Worm (Caenorhabditis elegans) whole organism, late embryonic: ENCODE results near the gene ced-7.

ENCODE experiments used
- C08G9.2 ChIP-seq: sonication (generic microtip); optimal IDR thresholded peaks from 2 replicates; lab custom pipeline; 2016; ENCODE audit warnings: mild to moderate bottlenecking, missing genetic modification characterization, moderate library complexity, missing compliant biosample characterization
- C38D4.7 ChIP-seq: fragments of 200-800 bp; sonication (Bioruptor generic); optimal IDR thresholded peaks from 2 replicates; lab custom pipeline; 2018; ENCODE audit warnings: mild to moderate bottlenecking, missing genetic modification characterization, moderate library complexity, missing compliant biosample characterization
- ceh-18 ChIP-seq: sonication (generic microtip); optimal IDR thresholded peaks from 2 replicates; lab custom pipeline; 2016; ENCODE audit warnings: missing genetic modification characterization, missing compliant biosample characterization
- dmd-4 ChIP-seq: sonication (generic microtip); optimal IDR thresholded peaks from 2 replicates; lab custom pipeline; 2016; ENCODE audit warnings: borderline replicate concordance, missing genetic modification characterization, missing compliant biosample characterization
- mec-3 ChIP-seq: sonication (generic microtip); optimal IDR thresholded peaks from 2 replicates; lab custom pipeline; 2016; ENCODE audit warnings: borderline replicate concordance, missing genetic modification characterization, missing compliant biosample characterization
- nhr-232 ChIP-seq: sonication (generic microtip); optimal IDR thresholded peaks from 2 replicates; lab custom pipeline; 2016; ENCODE audit warnings: missing genetic modification characterization, missing compliant biosample characterization
- pha-4 ChIP-seq: fragments of 150-350 bp; optimal IDR thresholded peaks from 2 replicates; lab custom pipeline; 2018; ENCODE audit warnings: missing biosample characterization, missing genetic modification reagents, missing genetic modification characterization
- unc-42 ChIP-seq: sonication (generic microtip); optimal IDR thresholded peaks from 2 replicates; lab custom pipeline; 2016; ENCODE audit warnings: missing genotype, missing genetic modification characterization, missing compliant biosample characterization

DNA sequence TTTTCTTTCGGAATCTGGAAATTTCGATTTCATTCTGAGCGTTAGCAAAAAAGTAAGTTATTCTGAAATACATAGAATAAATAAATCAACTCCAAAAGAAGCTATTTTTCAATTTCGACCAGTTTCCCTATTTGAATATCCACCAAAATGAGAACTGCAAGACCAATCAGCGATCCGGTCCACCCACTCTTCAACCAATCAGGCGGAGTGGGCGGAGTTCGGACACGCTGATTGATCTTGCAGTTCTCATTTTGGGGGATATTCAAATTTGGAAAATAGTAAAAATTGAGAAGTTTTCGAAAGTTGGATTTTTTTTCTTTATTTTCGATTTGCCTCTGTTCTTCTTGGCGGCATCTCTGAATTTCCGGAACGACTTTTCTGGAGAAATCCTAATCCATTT is 9.0 kb downstream of the ced-7 start:
- TF ChIP-seq nhr-232, result no peak
- TF ChIP-seq C38D4.7 (GFP tag; lab: Kevin White, UChicago), result no peak
- no peak for TF ChIP-seq mec-3 (tag; lab: Kevin White, UChicago)
- TF ChIP-seq pha-4 (tag; lab: Kevin White, UChicago), result no peak
- no peak for TF ChIP-seq C08G9.2
- no peak for TF ChIP-seq ceh-18 (tag; lab: Kevin White, UChicago)
- TF ChIP-seq unc-42 (tag; lab: Kevin White, UChicago), result no peak
- TF ChIP-seq dmd-4 (tag; lab: Kevin White, UChicago), result no peak
